Worm (Caenorhabditis elegans): ENCODE results near the gene Y62F5A.9.

Gene Y62F5A.9

DNA sequence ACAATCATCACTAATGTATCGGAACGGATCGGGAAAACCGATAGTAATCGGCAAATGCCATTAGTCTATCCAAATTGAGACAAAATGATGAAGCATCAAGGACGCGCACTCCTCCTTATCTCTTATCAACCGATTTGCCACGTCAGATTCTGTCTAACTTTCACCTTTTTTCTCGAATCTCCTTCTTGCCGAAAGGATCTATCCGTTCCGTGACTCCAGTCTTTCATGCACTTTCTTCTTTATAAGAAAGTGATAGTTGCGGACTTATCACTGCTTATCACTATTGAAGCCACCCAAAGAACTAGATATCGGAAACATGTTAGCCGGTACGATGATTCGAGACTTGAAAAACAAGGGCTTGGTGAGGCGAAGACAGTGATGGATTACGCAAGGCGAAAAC, 36.7 kb downstream of the Y62F5A.9 start (continued):
- TF ChIP-seq lin-15B (tag; optimal IDR thresholded peaks at IDR 0.05) = no peak
- no peak for TF ChIP-seq D1046.2 (GFP tag; IDR thresholded peaks at IDR 0.05)
- TF ChIP-seq arid-1 (GFP tag; conservative IDR thresholded peaks at IDR 0.05) = no peak
- no peak for TF ChIP-seq ama-1 (optimal IDR thresholded peaks at IDR 0.05)
- TF ChIP-seq snpc-4 (tag; optimal IDR thresholded peaks at IDR 0.05) = no peak
- TF ChIP-seq unc-39 (tag; optimal IDR thresholded peaks at IDR 0.05) = no peak
- no peak for TF ChIP-seq egl-43 (GFP tag; IDR thresholded peaks at IDR 0.05)
- no peak for TF ChIP-seq lir-3 (tag; optimal IDR thresholded peaks at IDR 0.05)
- no peak for TF ChIP-seq ceh-62 (tag; optimal IDR thresholded peaks at IDR 0.05)
- TF ChIP-seq nhr-41 (GFP tag; IDR thresholded peaks at IDR 0.05) = no peak
- no peak for TF ChIP-seq nhr-77 (tag; optimal IDR thresholded peaks at IDR 0.05)
- TF ChIP-seq zfp-3 (GFP tag; conservative IDR thresholded peaks at IDR 0.05) = no peak
- TF ChIP-seq nhr-111 (GFP tag; optimal IDR thresholded peaks at IDR 0.05) = no peak
- no peak for TF ChIP-seq mdt-29 (GFP tag; IDR thresholded peaks at IDR 0.05)

DNA sequence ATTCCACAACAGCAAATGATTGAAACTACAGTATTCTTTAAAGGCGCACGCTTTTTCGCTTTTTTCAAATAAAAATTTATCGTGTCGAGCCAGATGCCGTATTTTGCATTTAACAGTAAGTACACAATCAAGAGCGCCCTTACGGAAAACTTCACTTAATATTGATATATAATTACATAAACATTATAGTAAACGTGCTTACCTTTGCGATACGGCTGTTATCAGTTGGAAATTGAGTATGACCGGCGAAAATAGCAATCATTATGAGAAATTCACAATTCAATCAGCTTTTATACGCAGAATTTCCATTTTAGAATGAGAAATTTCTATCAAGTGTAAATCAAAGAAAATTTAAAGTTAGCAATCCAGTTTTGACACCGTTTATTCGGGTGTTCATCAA, 38.4 kb downstream of the Y62F5A.9 start, which contains the start of gene B0334.20:
Gene B0334.20, minus strand, starts transcription at position 262 of the 400 bp plus-strand sequence.
- TF ChIP-seq Y48G9A.11 (GFP tag; IDR thresholded peaks at IDR 0.05) (no peak), ceh-44 (GFP tag; IDR thresholded peaks at IDR 0.05) (no peak), nhr-237 (tag; optimal IDR thresholded peaks at IDR 0.05) (no peak), mxl-2 (GFP tag; conservative IDR thresholded peaks at IDR 0.05) (no peak), tra-1 (GFP tag; IDR thresholded peaks at IDR 0.05) (no peak), ceh-82 (tag; optimal IDR thresholded peaks at IDR 0.05) (no peak), daf-16 (GFP tag; optimal IDR thresholded peaks at IDR 0.05) (no peak), daf-16 (tag; optimal IDR thresholded peaks at IDR 0.05) (peak; percentile 62), lin-38 (GFP tag; IDR thresholded peaks at IDR 0.05) (no peak), egl-43 (GFP tag; IDR thresholded peaks at IDR 0.05) (no peak), nhr-10 (tag; optimal IDR thresholded peaks at IDR 0.05) (no peak), php-3 (GFP tag; IDR thresholded peaks at IDR 0.05) (peak; percentile 42; the same call in 1 of the 2 replicates), zip-11 (GFP tag; IDR thresholded peaks at IDR 0.05) (no peak), T26A8.4 (GFP tag; IDR thresholded peaks at IDR 0.05) (no peak), ama-1 (optimal IDR thresholded peaks at IDR 0.05) (no peak), snpc-4 (tag; optimal IDR thresholded peaks at IDR 0.05) (no peak), daf-19 (GFP tag; conservative IDR thresholded peaks at IDR 0.05) (no peak), dmd-8 (GFP tag; IDR thresholded peaks at IDR 0.05) (no peak), spr-3 (GFP tag; optimal IDR thresholded peaks at IDR 0.05) (no peak), nhr-48 (tag; optimal IDR thresholded peaks at IDR 0.05) (no peak), sdz-12 (GFP tag; optimal IDR thresholded peaks at IDR 0.05) (no peak), mdl-1 (tag; optimal IDR thresholded peaks at IDR 0.05) (no peak), dpl-1 (GFP tag; optimal IDR thresholded peaks at IDR 0.05) (no peak), hmg-1.1 (GFP tag; IDR thresholded peaks at IDR 0.05) (no peak), zfp-2 (tag; optimal IDR thresholded peaks at IDR 0.05) (no peak), pqm-1 (tag; optimal IDR thresholded peaks at IDR 0.05) (peak; percentile 46), nhr-42 (GFP tag; IDR thresholded peaks at IDR 0.05) (no peak), vab-7 (GFP tag; IDR thresholded peaks at IDR 0.05) (no peak), unc-130 (GFP tag; optimal IDR thresholded peaks at IDR 0.05) (no peak), nhr-28 (tag; optimal IDR thresholded peaks at IDR 0.05) (peak; percentile 81), arid-1 (GFP tag; conservative IDR thresholded peaks at IDR 0.05) (no peak), lin-29 (GFP tag; IDR thresholded peaks at IDR 0.05) (no peak), nhr-111 (GFP tag; optimal IDR thresholded peaks at IDR 0.05) (no peak), dmd-9 (GFP tag; IDR thresholded peaks at IDR 0.05) (no peak)

Data from whole organism, L4 larva.